Fruit fly (Drosophila melanogaster) Kc167 (cell line): ENCODE results near the gene ric8a.

Experiments
- h ChIP-seq: fragments of >200 bp; optimal IDR thresholded peaks from 3 replicates; lab custom pipeline; 2018; ENCODE audit warnings: missing external identifiers
- psq ChIP-seq: fragments of >200 bp; optimal IDR thresholded peaks from 2 replicates; lab custom pipeline; 2017; ENCODE audit warnings: missing external identifiers

DNA sequence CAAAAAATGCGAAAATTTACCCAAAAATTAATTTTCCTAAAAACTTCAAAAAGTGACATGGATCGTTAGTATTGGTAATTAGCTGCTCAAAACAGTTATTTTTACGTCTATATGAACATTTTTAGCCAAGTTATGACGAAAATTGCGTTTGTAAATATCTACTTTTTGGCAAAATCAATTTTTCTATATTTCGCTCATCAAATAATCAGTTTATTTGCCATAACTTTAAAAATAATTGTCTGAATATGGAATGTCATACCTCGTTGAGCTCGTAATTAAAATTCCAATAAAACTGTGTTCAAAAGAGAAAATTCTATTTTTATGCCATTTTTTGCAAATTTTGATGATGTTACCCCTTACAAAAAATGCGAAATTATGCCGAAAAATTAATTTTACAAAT lies 40.5 kb downstream of the ric8a start:
- TF ChIP-seq h (lab: Kevin White, UChicago) = no peak
- TF ChIP-seq psq (lab: Kevin White, UChicago) = no peak
